Worm (Caenorhabditis elegans) whole organism, midembryonic: Measurements from ENCODE around the gene fce-2.

Experiments
- T22C8.4 ChIP-seq: fragments of 200-800 bp; sonication (Bioruptor generic); IDR thresholded peaks from 2 replicates; pipeline ENCODE4 v1.3.6; 2022; ENCODE audit warnings: missing genetic modification characterization, missing compliant biosample characterization
- cog-1 ChIP-seq: sonication (generic microtip); optimal IDR thresholded peaks from 2 replicates; lab custom pipeline; 2016; ENCODE audit warnings: missing genetic modification characterization, missing compliant biosample characterization
- flt-1 ChIP-seq: fragments of 200-800 bp; sonication (Bioruptor generic); IDR thresholded peaks from 2 replicates; pipeline ENCODE4 v1.3.6; 2022; ENCODE audit warnings: missing genetic modification characterization, missing compliant biosample characterization
- klf-2 ChIP-seq: fragments of 200-800 bp; sonication (Bioruptor generic); conservative IDR thresholded peaks from 2 replicates; pipeline ENCODE4 v1.3.6; 2022; ENCODE audit warnings: missing genetic modification reagents, missing genetic modification characterization, missing compliant biosample characterization
- med-1 ChIP-seq: sonication (generic microtip); optimal IDR thresholded peaks from 2 replicates; lab custom pipeline; 2017; ENCODE audit warnings: missing genetic modification characterization, mild to moderate bottlenecking, missing compliant biosample characterization, antibody characterized with exemption, missing genetic modification reagents; ENCODE audit not compliant: insufficient read depth
- ref-1 ChIP-seq: fragments of 200-800 bp; sonication (Bioruptor generic); conservative IDR thresholded peaks from 2 replicates; pipeline ENCODE4 v1.3.6; 2022; ENCODE audit warnings: missing genetic modification reagents, missing genetic modification characterization, missing compliant biosample characterization
- tab-1 ChIP-seq: fragments of 200-800 bp; sonication (Bioruptor generic); IDR thresholded peaks from 2 replicates; pipeline ENCODE4 v1.3.6; 2022; ENCODE audit warnings: missing genetic modification characterization, missing compliant biosample characterization
- ztf-23 ChIP-seq: fragments of 200-800 bp; sonication (Bioruptor generic); IDR thresholded peaks from 2 replicates; pipeline ENCODE4 v1.3.6; 2022; ENCODE audit warnings: missing genetic modification reagents, missing genetic modification characterization, missing compliant biosample characterization
- ztf-29 ChIP-seq: fragments of 200-800 bp; sonication (Bioruptor generic); IDR thresholded peaks from 2 replicates; pipeline ENCODE4 v1.3.6; 2022; ENCODE audit warnings: missing genetic modification reagents, missing genetic modification characterization, missing compliant biosample characterization

DNA sequence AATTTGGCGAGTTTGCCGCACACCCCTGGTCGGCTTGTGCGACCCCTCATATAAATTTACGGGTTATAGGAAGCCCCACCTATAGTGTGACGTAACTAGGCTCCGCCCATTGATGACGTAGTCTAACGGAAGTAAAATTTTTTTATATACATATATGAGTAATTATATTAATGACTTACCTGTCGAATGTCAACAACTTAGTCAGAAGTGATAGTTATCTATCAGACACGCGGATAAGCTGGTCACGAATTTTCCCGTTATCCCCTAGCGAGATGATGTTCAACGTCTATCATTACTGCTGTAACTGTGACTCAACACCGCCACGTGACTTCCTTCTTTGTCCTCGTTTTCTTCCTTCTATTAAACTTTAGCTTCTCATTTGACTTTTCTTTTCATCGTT is 28.7 kb downstream of the fce-2 start, which contains the start of gene srd-70:
- TF ChIP-seq flt-1 (GFP tag; lab: Robert Waterston, UW) (no peak), T22C8.4 (no peak), ztf-29 (GFP tag; lab: Robert Waterston, UW) (no peak), cog-1 (tag; lab: Kevin White, UChicago) (no peak), ref-1 (GFP tag; lab: Robert Waterston, UW) (no peak), klf-2 (GFP tag; lab: Robert Waterston, UW) (no peak), med-1 (GFP tag; lab: Kevin White, UChicago) (no peak), ztf-23 (GFP tag; lab: Robert Waterston, UW) (no peak), tab-1 (GFP tag; lab: Robert Waterston, UW) (no peak)
